Fruit fly (Drosophila melanogaster) ovary, adult (tissue): Measurements from ENCODE around the gene dgrn.
A peak's percentile ranks its signal among the peaks of the same experiment; 100 is the strongest.

Experiments
- CG17801 ChIP-seq: fragments of 200-800 bp; optimal IDR thresholded peaks from 2 replicates; lab custom pipeline; 2019; ENCODE audit warnings: missing biosample characterization, mild to moderate bottlenecking, missing genetic modification characterization, moderate library complexity; ENCODE audit not compliant: partially characterized antibody

The dgrn gene

DNA sequence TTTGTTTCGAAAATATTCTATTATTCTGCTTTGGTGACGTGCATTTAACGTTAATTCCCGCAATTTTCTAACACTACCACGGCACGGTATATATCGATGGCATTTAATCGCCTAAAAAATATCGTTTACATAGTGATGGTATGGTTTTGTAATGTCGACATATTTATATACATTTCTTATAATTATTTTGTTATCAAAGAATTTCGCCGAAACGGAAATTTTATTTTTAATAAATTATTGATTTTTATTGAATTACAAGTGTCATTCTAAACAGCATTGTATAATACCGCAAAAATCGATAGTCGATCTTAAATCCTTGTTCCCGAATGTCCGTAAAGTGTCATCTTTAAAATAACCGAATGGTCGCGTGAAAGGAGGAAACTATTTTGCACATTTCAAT is at the start of gene dgrn, which contains the start of gene Sec20:
TSS of gene dgrn (plus strand) at position 160 of the 400 bp plus-strand sequence.
TSS of gene Sec20 (minus strand) at position 77 of the 400 bp plus-strand sequence.
- TF ChIP-seq CG17801 (GFP tag; lab: Kevin White, UChicago) = peak; percentile 71

DNA sequence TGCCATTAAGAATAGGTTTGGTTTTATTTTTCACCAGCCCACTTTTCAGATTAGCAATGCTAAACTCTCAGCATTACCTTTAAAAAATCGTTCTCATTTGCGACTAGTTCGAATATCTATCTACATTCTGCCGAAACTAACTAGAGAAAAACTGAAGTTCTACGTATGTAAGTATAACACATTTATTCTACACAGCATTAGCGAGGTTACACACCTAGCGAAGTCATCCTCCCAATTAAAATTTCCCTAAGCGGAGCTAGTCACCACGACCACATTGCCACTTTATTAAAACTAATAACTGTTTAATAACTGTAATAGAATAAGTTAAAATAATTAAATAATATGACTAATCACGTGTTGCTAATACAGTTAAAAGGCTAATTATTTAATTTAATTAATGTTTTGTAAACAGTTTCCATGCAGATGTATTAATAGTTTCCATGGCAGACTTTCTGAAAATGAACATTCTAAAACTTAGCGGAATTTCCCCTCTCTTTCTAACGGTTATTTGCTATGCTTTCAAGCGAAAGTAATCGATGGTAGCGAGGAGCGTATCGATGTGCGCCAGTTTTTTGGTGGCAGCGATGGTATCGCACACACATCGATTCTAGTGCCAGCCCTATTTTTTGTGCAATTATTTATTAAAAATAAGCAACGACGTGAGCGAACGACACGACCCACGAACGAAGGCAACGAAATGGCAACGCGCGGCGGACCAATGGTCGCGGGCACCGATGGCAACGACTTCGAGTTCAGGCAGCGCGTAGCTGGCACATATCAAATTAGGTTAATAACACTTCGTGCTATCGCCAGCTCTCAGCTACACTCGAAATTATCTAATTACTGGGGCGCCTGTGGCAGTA is 45.5 kb upstream of the dgrn start, which contains the start of gene jagn:
TSS of gene jagn (plus strand) at position 585 of the 863 bp plus-strand sequence.
- peak; percentile 50 for TF ChIP-seq CG17801 (GFP tag; lab: Kevin White, UChicago)

DNA sequence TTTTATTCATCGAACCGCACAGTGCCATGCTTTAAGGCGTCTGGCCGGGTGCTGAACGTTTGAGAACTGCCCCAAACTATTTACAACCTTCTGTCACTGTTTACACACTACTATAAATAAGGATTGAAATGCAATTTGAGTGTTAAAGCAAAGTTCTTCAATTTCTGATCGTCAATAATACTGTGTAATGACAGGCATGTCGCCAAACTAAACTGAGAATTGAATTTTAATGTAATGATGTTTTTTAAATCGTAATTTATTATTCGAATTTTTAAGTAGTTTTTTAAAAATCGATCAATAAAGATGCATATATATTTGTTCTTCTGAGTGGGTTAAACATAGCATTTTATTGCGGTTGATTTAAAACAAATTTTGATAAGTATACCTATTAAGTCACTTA is 43.4 kb upstream of the dgrn start, which contains the start of gene CG2082:
TSS of gene CG2082 (minus strand) at position 101 of the 400 bp plus-strand sequence.
- no peak for TF ChIP-seq CG17801 (GFP tag; lab: Kevin White, UChicago)

DNA sequence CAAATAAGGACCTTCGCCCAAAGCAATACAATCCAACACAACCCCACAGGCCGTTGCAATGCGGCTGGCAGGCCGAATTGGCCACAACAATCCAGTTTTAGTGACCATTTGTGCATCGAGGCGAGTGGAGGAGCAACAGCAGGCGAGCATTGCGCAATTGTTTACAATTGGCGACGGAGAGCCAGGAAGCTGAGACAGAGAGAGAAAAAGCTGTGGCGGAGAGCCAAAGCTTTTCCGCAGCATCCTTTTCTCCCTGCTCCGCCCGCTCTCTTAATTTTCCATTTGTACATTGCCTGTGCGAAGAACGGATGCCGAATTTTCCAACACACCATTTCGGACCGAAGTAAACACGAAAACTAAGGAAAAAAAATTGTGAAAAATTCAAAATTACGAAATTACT is 43.0 kb upstream of the dgrn start, which contains the start of gene kat-60L1:
TSS of gene kat-60L1 (plus strand) at position 301 of the 400 bp plus-strand sequence.
- no peak for TF ChIP-seq CG17801 (GFP tag; lab: Kevin White, UChicago)

DNA sequence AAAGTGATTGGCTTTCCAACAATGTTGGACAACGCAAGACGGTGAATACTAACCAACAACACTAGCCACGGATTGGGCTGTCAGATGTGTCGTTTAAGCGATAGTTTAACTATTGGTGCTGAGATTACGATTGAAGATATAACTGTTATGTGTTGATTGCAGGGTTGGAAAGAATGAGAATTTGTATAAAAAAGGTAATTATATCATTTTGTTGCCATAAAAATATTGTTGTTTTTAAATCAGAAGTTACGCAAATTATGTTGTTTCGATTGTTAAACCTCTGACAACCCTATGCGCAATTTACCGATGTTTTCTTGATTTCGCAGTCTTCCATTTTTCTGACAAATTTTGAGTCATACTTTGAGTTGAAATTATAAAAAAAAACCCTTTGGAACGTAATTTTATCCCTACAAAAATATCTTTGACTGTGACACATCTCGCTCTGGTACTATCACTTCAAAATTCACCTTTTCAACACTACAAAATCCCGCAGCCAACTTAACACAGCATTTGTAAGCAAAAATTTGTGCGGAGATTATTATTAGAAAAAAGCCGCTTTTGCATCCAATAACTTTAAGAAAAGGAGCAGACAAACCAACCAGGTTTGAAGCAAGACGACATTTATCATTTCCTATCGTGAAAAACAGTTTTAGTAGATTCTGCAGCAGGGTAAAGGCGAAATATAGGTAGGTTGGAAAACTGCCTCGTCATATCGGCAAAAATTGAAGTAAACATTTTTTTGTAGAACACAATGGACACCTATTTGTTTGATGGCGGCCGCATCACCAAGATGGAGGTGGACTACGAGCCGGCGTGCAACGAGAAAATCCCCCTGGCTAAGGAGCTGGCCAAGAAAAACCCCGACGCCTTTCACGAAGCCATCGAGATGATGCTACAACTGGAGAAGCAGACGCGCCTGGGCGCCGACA is 35.1 kb upstream of the dgrn start, which contains the start of the genes Hat1 and Rpn5:
TSS of gene Hat1 (minus strand) at position 360 of the 929 bp plus-strand sequence.
TSS of gene Rpn5 (plus strand) at position 469 of the 929 bp plus-strand sequence.
- peak; percentile 78 for TF ChIP-seq CG17801 (GFP tag; lab: Kevin White, UChicago)

DNA sequence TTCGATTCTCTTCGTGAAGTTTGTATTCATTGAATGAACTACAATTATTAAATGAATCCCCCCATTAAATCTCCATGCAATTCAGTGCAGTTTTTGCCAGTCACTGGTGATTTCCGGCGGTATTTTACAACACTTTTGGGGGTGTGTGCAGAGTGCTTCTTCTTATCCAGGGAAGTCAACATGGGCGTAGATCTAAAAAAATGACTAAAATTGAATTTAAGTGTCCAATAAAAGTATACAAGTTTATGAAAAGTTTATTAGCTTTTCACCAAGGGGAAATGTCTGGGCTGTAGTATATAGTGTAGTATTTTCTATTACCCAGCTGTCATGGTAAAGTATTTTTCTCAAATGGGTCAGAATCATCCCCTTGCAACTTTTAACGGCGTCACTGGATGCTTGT is 32.9 kb upstream of the dgrn start, which contains the start of gene Hpf1:
TSS of gene Hpf1 (plus strand) at position 383 of the 400 bp plus-strand sequence.
- peak; percentile 99 for TF ChIP-seq CG17801 (GFP tag; lab: Kevin White, UChicago)

DNA sequence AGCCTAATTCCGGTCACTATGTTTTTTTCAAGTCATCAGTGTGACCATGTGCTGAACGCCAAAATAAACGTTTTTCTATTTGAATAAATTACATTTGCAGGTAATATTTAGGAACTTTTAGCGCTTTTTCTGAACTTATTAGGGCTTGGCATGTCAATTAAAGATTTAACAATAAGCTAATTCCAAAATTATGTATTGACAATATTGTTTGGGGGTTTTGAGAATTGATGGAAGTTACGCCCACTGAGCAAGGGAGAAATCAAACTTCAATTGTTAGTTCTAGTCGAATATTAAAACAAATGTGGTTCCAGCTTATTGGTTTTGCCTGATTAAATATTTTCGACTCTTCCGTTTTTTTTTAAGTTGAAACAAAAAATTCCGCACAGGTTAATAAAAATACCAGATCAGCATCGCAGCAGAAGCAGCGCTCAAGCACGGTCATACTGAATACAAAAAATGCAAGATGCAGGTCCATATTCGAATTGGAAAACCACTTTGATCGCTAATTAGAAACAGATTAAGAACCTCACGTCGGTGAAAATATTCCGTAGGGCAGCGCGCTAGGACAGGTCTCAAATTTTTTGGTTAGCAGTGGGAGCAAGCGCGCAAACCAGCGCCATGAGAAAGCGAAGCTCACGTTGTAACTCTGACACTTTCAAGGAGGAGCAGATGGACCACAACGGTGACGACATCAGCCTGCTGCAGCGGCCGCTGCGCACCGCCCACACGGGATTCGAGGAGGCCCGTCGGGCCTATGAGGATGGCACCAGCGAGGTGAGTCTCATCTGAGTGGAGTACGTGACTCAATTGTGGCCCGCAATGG is 29.9 kb upstream of the dgrn start, which contains the start of the genes PSMG1 and CG10979:
TSS of gene PSMG1 (minus strand) at position 51 of the 823 bp plus-strand sequence.
TSS of gene CG10979 (plus strand) at position 439 of the 823 bp plus-strand sequence.
- TF ChIP-seq CG17801 (GFP tag; lab: Kevin White, UChicago) = no peak

DNA sequence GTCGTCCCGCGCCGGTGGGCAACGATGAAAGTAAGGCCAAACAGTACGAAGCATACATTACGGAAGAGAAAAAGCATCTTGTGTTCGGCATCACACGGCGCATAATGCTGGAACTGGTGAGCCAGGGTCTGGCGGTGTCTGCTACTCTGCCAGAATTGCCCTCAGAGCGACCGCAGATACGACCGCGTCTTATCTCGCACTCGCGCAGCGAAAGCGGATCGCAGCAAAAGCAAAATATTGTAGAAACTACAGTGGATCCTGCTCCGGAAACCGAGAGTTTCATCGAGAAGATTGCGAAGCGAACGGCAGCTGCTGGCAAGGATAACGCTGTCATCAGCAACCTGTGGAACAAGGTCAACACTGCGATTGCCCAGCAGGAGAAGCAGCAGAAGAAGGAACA is 26.7 kb upstream of the dgrn start:
- no peak for TF ChIP-seq CG17801 (GFP tag; lab: Kevin White, UChicago)

DNA sequence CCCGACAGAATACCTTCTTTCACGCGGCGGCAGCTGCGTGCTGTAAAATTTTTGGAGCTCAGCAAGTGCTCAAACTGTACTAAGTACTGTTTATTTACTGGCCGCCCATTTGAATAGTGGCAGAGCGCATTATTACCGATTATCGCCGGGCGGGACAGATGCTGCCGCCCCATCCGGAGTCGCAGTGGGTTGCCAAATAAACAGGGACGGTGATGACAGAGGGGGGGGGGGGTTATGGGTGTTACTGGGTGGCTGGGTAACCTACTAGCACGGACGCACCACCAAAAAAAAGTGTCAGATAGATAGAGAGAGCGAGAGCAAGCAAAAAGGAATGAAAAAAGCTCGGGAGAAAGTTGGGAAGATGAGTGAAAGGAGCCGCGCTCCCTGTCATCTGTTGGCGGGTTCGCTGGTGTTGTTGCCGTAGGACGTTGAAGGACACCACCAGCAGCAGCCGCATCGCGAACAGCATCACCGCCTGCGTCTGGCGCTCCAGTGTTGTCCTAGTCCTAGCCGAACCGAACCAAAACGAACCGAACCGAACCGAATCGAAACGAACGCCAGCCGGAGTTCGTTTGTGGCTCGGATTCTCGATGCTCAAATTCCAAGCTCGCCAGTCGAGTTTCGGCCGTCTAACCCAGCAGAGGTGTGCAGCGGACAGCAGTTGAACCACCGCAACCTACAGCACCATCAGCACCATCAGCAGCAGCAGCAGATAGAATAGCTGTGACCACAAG is 22.5 kb upstream of the dgrn start, which contains the start of gene CG11000:
TSS of gene CG11000 (plus strand) at position 626 of the 734 bp plus-strand sequence.
- TF ChIP-seq CG17801 (GFP tag; lab: Kevin White, UChicago) = no peak

DNA sequence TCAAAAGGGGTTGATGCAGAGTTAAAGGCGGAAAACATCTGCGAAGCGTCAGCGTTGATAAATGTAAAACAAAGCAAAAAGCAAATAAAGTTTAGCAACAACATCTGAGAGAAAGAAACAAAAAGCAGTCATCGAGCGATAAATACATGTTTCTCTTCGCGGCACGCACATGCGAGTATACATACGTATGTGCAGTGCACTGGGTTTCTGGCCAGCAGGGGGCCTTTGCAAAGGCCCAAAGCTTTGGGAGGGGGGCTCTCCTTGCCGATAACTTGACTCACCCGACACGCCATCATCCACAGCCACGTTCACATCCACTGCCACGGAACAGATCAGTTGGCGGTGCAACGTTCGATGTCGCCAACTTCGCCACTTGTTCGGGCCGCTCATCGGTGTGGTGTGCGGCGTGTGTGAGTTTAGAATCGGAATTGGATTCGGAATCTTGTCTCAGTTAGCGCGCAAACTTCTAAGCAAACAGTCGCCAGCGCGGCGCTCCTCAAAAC is 11.2 kb upstream of the dgrn start, which contains the start of gene CG42675:
TSS of gene CG42675 (plus strand) at position 453 of the 503 bp plus-strand sequence.
- TF ChIP-seq CG17801 (GFP tag; lab: Kevin White, UChicago) = no peak

DNA sequence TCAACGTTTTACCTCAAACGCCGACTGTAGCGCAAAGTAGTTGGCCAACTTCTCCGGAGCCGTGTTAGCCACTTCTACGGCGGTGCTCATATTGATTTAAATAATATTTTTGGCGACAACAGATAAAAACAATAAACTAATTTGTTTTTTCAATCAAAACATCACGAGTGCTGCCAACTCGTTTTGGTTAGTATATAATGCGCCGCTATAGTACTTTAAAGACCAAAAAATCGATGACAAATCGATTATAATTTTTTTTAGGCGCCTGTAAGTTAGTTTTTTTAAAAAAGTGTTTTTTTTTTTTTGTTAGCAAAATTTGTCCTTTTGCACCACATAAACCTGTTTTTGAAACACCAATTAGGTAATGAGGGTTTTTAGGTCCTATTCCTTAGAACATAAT is 3.2 kb upstream of the dgrn start, which contains the start of gene Hpr1:
TSS of gene Hpr1 (minus strand) at position 198 of the 400 bp plus-strand sequence.
- no peak for TF ChIP-seq CG17801 (GFP tag; lab: Kevin White, UChicago)

DNA sequence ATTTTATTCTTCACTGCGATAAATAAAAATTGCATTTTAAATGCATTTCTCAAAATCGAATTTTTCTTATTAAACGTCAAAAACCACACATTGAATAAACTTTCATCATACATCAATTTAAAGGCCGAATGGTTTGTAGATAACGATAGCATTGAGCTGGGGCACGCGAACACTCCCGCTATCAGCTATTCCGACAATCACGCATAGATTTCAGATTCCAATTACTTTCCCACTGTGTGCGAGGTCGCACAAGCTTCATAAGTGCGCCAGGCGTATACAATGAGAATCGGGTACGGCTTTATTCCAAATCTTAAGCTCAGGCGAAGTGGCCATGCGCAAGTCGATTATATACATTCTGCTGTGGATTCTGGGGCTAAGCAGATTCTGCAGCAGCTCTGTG is 2.7 kb upstream of the dgrn start, which contains the start of gene CG46303:
TSS of gene CG46303 (plus strand) at position 223 of the 400 bp plus-strand sequence.
- TF ChIP-seq CG17801 (GFP tag; lab: Kevin White, UChicago) = no peak
